Worm (Caenorhabditis elegans): ENCODE results near the gene F41C3.8.

DNA sequence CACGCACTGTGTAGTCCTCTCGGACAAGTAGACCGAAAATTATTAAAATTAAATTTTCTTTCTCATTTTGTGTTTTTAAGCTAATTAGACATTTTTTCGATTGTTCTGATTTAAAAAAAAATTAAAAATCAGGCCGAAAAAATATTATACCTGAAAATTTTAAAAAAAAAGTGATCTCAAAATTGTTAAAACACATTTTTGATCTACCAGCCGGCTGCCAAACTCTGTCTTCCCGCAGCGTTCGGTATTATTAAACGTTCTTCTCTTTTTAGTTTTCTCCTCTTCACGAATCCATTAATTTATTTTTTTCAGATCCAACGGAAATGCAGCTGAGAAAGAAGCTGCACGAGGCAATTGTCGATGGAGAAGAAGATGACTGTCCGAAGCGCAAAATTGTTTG is 37.3 kb downstream of the F41C3.8 start, which contains the start of gene C27D9.1:
- TF ChIP-seq hnd-1 (tag; optimal IDR thresholded peaks at IDR 0.05) = no peak
- TF ChIP-seq ceh-13 (GFP tag; optimal IDR thresholded peaks at IDR 0.05) = no peak
